Fruit fly (Drosophila melanogaster) whole organism, embryonic: ENCODE results near the gene osy.

ENCODE experiments used
- Aef1 ChIP-seq: fragments of 200-800 bp; sonication (Bioruptor generic); IDR thresholded peaks from 3 replicates; pipeline ENCODE4 v1.3.6; 2022; ENCODE audit warnings: missing biosample characterization, missing genetic modification characterization
- CG10321 ChIP-seq: fragments of 200-800 bp; sonication (Bioruptor generic); IDR thresholded peaks from 2 replicates; pipeline ENCODE4 v1.3.6; 2022; ENCODE audit warnings: missing biosample characterization, missing genetic modification characterization
- CG10366 ChIP-seq: fragments of 200-800 bp; sonication (Bioruptor generic); IDR thresholded peaks from 2 replicates; pipeline ENCODE4 v1.3.6; 2022; ENCODE audit warnings: missing biosample characterization, missing genetic modification characterization
- CG12659 ChIP-seq: fragments of 200-800 bp; sonication (Bioruptor generic); optimal IDR thresholded peaks from 3 replicates; lab custom pipeline; 2017; ENCODE audit warnings: mild to moderate bottlenecking, missing biosample characterization, missing genetic modification reagents, missing genetic modification characterization
- CG12744 ChIP-seq: fragments of 200-800 bp; sonication (Bioruptor generic); optimal IDR thresholded peaks from 2 replicates; lab custom pipeline; 2016; ENCODE audit warnings: missing biosample characterization, missing genetic modification characterization
- CG13123 ChIP-seq: fragments of 200-800 bp; sonication (Bioruptor generic); optimal IDR thresholded peaks from 2 replicates; lab custom pipeline; 2016; ENCODE audit warnings: missing biosample characterization, missing genetic modification characterization
- CG13624 ChIP-seq: fragments of 200-800 bp; sonication (Bioruptor generic); optimal IDR thresholded peaks from 2 replicates; lab custom pipeline; 2016; ENCODE audit warnings: missing biosample characterization, missing genetic modification characterization
- CG14667 ChIP-seq: fragments of 200-800 bp; sonication (Bioruptor generic); IDR thresholded peaks from 2 replicates; pipeline ENCODE4 v1.3.6; 2022; ENCODE audit warnings: missing biosample characterization, missing genetic modification characterization
- CG16815 ChIP-seq: fragments of 200-800 bp; sonication (Bioruptor generic); optimal IDR thresholded peaks from 3 replicates; lab custom pipeline; 2017; ENCODE audit warnings: missing biosample characterization, mild to moderate bottlenecking, missing genetic modification characterization
- CG17361 ChIP-seq: fragments of 200-800 bp; sonication (Bioruptor generic); IDR thresholded peaks from 3 replicates; pipeline ENCODE4 v1.3.6; 2022; ENCODE audit warnings: missing biosample characterization, missing genetic modification characterization
- CG2199 ChIP-seq: fragments of 200-800 bp; sonication (Bioruptor generic); IDR thresholded peaks from 3 replicates; pipeline ENCODE4 v1.3.6; 2022; ENCODE audit warnings: missing biosample characterization, missing genetic modification characterization
- CG4730 ChIP-seq: fragments of 200-800 bp; sonication (Bioruptor generic); IDR thresholded peaks from 2 replicates; pipeline ENCODE4 v1.3.6; 2022; ENCODE audit warnings: missing biosample characterization, missing genetic modification characterization
- CG4854 ChIP-seq: fragments of 200-800 bp; sonication (Bioruptor generic); optimal IDR thresholded peaks from 2 replicates; lab custom pipeline; 2016; ENCODE audit warnings: missing biosample characterization, missing genetic modification characterization, inconsistent platforms
- CG7271 ChIP-seq: fragments of 200-800 bp; sonication (Bioruptor generic); optimal IDR thresholded peaks from 2 replicates; lab custom pipeline; 2018; ENCODE audit warnings: missing biosample characterization, mild to moderate bottlenecking, missing genetic modification characterization, moderate library complexity
- CG7963 ChIP-seq: fragments of 200-800 bp; sonication (Bioruptor generic); IDR thresholded peaks from 3 replicates; pipeline ENCODE4 v1.3.6; 2022; ENCODE audit warnings: missing biosample characterization, missing genetic modification characterization; ENCODE audit not compliant: partially characterized antibody
- CG8281 ChIP-seq: fragments of 200-800 bp; sonication (Bioruptor generic); optimal IDR thresholded peaks from 2 replicates; lab custom pipeline; 2018; ENCODE audit warnings: missing biosample characterization, mild to moderate bottlenecking, missing genetic modification characterization, moderate library complexity
- CG9817 ChIP-seq: fragments of 200-800 bp; sonication (Bioruptor generic); optimal IDR thresholded peaks from 2 replicates; lab custom pipeline; 2018; ENCODE audit warnings: missing biosample characterization, mild to moderate bottlenecking, missing genetic modification characterization, moderate library complexity
- Camta ChIP-seq: fragments of 200-800 bp; sonication (Bioruptor generic); optimal IDR thresholded peaks from 2 replicates; lab custom pipeline; 2016; ENCODE audit warnings: missing biosample characterization, missing genetic modification characterization
- CkIIα-i1 ChIP-seq: fragments of 200-800 bp; sonication (Bioruptor generic); IDR thresholded peaks from 2 replicates; pipeline ENCODE4 v1.3.6; 2022; ENCODE audit warnings: missing biosample characterization, missing genetic modification characterization
- Dad ChIP-seq: fragments of 200-800 bp; sonication (Bioruptor generic); optimal IDR thresholded peaks from 3 replicates; lab custom pipeline; 2016; ENCODE audit warnings: missing biosample characterization, missing genetic modification characterization
- Deaf1 ChIP-seq: fragments of 200-800 bp; optimal IDR thresholded peaks from 3 replicates; lab custom pipeline; 2019; ENCODE audit warnings: missing biosample characterization, mild to moderate bottlenecking, missing genetic modification characterization, moderate library complexity
- Drgx ChIP-seq: fragments of 200-800 bp; sonication (Bioruptor generic); IDR thresholded peaks from 2 replicates; pipeline ENCODE4 v1.3.6; 2022; ENCODE audit warnings: missing biosample characterization, missing genetic modification characterization
- GATAe ChIP-seq: fragments of 200-800 bp; sonication (Bioruptor generic); conservative IDR thresholded peaks from 2 replicates; pipeline ENCODE4 v1.3.6; 2022; ENCODE audit warnings: missing biosample characterization, missing genetic modification characterization
- Hand ChIP-seq: fragments of 200-800 bp; sonication (Bioruptor generic); optimal IDR thresholded peaks from 2 replicates; lab custom pipeline; 2017; ENCODE audit warnings: mild to moderate bottlenecking, missing biosample characterization, missing genetic modification reagents, missing genetic modification characterization
- Lhr ChIP-seq: fragments of 200-800 bp; sonication (Bioruptor generic); optimal IDR thresholded peaks from 3 replicates; lab custom pipeline; 2017; ENCODE audit warnings: mild to moderate bottlenecking, missing biosample characterization, missing genetic modification reagents, missing genetic modification characterization
- Max ChIP-seq: fragments of 200-800 bp; sonication (Bioruptor generic); optimal IDR thresholded peaks from 2 replicates; lab custom pipeline; 2016; ENCODE audit warnings: missing biosample characterization, mild to moderate bottlenecking, missing genetic modification characterization
- Oli ChIP-seq: fragments of 200-800 bp; sonication (Bioruptor generic); optimal IDR thresholded peaks from 2 replicates; lab custom pipeline; 2018; ENCODE audit warnings: missing biosample characterization, mild to moderate bottlenecking, missing genetic modification characterization, moderate library complexity
- Rfx ChIP-seq: fragments of 200-800 bp; sonication (Bioruptor generic); IDR thresholded peaks from 2 replicates; pipeline ENCODE4 v1.3.6; 2022; ENCODE audit warnings: missing biosample characterization, missing genetic modification characterization
- Side ChIP-seq: fragments of 200-800 bp; sonication (Bioruptor generic); optimal IDR thresholded peaks from 2 replicates; lab custom pipeline; 2016; ENCODE audit warnings: missing biosample characterization, missing genetic modification characterization
- Sox100B ChIP-seq: fragments of 200-800 bp; sonication (Bioruptor generic); optimal IDR thresholded peaks from 3 replicates; lab custom pipeline; 2018; ENCODE audit warnings: missing biosample characterization, mild to moderate bottlenecking, missing genetic modification characterization
- Stat92E ChIP-seq, 3 experiments: fragments of >200 bp in 2 of 3; fragments of 200-800 bp in 1 of 3; sonication (Bioruptor generic) in 1 of 3; optimal IDR thresholded peaks; 2 replicates each; lab custom pipeline; 2017 to 2019; ENCODE audit warnings: missing biosample characterization in 3 of 3, missing genetic modification characterization in 3 of 3, mild to moderate bottlenecking in 1 of 3, moderate library complexity in 1 of 3
- abd-A ChIP-seq: fragments of 200-800 bp; sonication (Bioruptor generic); optimal IDR thresholded peaks from 3 replicates; lab custom pipeline; 2019; ENCODE audit warnings: missing biosample characterization, mild to moderate bottlenecking, missing genetic modification characterization, moderate library complexity
- az2 ChIP-seq: fragments of 200-800 bp; sonication (Bioruptor generic); optimal IDR thresholded peaks from 3 replicates; lab custom pipeline; 2016; ENCODE audit warnings: missing biosample characterization, missing genetic modification characterization
- croc ChIP-seq: fragments of 200-800 bp; sonication (Bioruptor generic); conservative IDR thresholded peaks from 3 replicates; pipeline ENCODE4 v1.3.6; 2022; ENCODE audit warnings: missing biosample characterization, missing genetic modification characterization
- dysf ChIP-seq: fragments of 200-800 bp; sonication (Bioruptor generic); IDR thresholded peaks from 3 replicates; pipeline ENCODE4 v1.3.6; 2022; ENCODE audit warnings: missing biosample characterization, missing genetic modification characterization
- fu2 ChIP-seq: fragments of 200-800 bp; sonication (Bioruptor generic); optimal IDR thresholded peaks from 2 replicates; lab custom pipeline; 2016; ENCODE audit warnings: missing biosample characterization, missing genetic modification characterization
- gce ChIP-seq: fragments of 200-800 bp; sonication (Bioruptor generic); IDR thresholded peaks from 3 replicates; pipeline ENCODE4 v1.3.6; 2022; ENCODE audit warnings: missing biosample characterization, missing genetic modification characterization
- gcm ChIP-seq: fragments of 200-800 bp; sonication (Bioruptor generic); optimal IDR thresholded peaks from 2 replicates; lab custom pipeline; 2019; ENCODE audit warnings: missing biosample characterization, mild to moderate bottlenecking, missing genetic modification characterization, moderate library complexity
- gt ChIP-seq: fragments of 200-800 bp; sonication (Bioruptor generic); IDR thresholded peaks from 2 replicates; pipeline ENCODE4 v1.3.6; 2022; ENCODE audit warnings: missing biosample characterization, missing genetic modification characterization
- hkb ChIP-seq, 2 experiments: fragments of 200-800 bp in 1 of 2; fragments of >200 bp in 1 of 2; sonication (Bioruptor generic) in 1 of 2; IDR thresholded peaks in 1 of 2; optimal IDR thresholded peaks in 1 of 2; 2 replicates each; pipeline versions ENCODE4 v1.3.6 to Lab custom; 2017 to 2022; ENCODE audit warnings: missing biosample characterization in 1 of 2, missing genetic modification characterization in 1 of 2
- ind ChIP-seq: fragments of 200-800 bp; sonication (Bioruptor generic); optimal IDR thresholded peaks from 3 replicates; lab custom pipeline; 2016; ENCODE audit warnings: missing biosample characterization, missing genetic modification characterization
- lola ChIP-seq, 3 experiments: fragments of >200 bp in 2 of 3; fragments of 200-800 bp in 1 of 3; sonication (Bioruptor generic) in 1 of 3; optimal IDR thresholded peaks; 2 replicates each; lab custom pipeline; 2017 to 2019; ENCODE audit warnings: missing biosample characterization in 3 of 3, missing genetic modification characterization in 3 of 3, mild to moderate bottlenecking in 1 of 3, moderate library complexity in 1 of 3
- odd ChIP-seq: fragments of 200-800 bp; sonication (Bioruptor generic); optimal IDR thresholded peaks from 2 replicates; lab custom pipeline; 2017; ENCODE audit warnings: missing biosample characterization, mild to moderate bottlenecking, missing genetic modification characterization
- otp ChIP-seq: fragments of 200-800 bp; sonication (Bioruptor generic); IDR thresholded peaks from 3 replicates; pipeline ENCODE4, ENCODE4 v1.3.6; 2022; ENCODE audit warnings: missing biosample characterization, missing genetic modification characterization
- pho ChIP-seq: fragments of 200-800 bp; sonication (Bioruptor generic); optimal IDR thresholded peaks from 2 replicates; lab custom pipeline; 2016; ENCODE audit warnings: missing biosample characterization, missing genetic modification characterization
- z ChIP-seq: fragments of 200-800 bp; sonication (Bioruptor generic); IDR thresholded peaks from 3 replicates; pipeline ENCODE4 v1.3.6; 2022; ENCODE audit warnings: missing biosample characterization, missing genetic modification characterization
- zfh2 ChIP-seq: fragments of 200-800 bp; sonication (Bioruptor generic); optimal IDR thresholded peaks from 2 replicates; lab custom pipeline; 2016; ENCODE audit warnings: missing biosample characterization, missing genetic modification characterization

osy gene

dm6 chr3R:26333319-26333718 is 15.2 kb downstream of the osy start (continued):
- TF ChIP-seq gce (GFP tag; lab: Robert Waterston, UW) (no peak), croc (GFP tag; lab: Robert Waterston, UW) (no peak), otp (no peak), CG8281 (tag; lab: Kevin White, UChicago) (no peak), ind (GFP tag; lab: Kevin White, UChicago) (peak; percentile 42), Max (no peak)

DNA sequence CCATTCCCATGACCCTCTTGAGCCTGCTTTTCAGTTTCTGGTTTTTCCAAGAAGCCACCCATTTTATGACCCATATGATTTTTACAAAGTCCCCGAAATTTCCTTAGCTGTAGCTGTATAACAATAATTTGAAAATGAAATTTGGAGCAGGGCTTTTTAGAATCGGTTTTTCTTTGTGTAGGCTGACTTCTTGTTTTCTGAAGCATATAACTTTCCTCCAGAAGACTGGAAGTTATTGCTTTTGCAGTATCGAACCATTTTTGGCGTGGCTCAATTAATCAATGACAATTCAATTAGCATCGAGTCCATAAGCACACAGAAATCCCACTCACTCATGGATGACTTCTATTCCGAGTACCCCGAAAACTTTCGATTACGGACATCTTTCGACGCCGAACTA is 27.2 kb downstream of the osy start, which contains the start of gene Nil:
Gene Nil, minus strand, starts transcription at position 101 of the 400 bp plus-strand sequence.
- TF ChIP-seq zfh2 (GFP tag; lab: Kevin White, UChicago) (no peak), CG10321 (GFP tag; lab: Robert Waterston, UW) (no peak), CG2199 (no peak), abd-A (tag; lab: Kevin White, UChicago) (no peak), Hand (GFP tag; lab: Kevin White, UChicago) (no peak), hkb (optimal IDR thresholded peaks at IDR 0.05; lab: Kevin White, UChicago) (no peak), hkb (GFP tag; IDR thresholded peaks at IDR 0.05; lab: Robert Waterston, UW) (no peak), Dad (GFP tag; lab: Kevin White, UChicago) (no peak), Oli (tag; lab: Kevin White, UChicago) (no peak), CG12659 (GFP tag; lab: Kevin White, UChicago) (no peak), Deaf1 (no peak), fu2 (no peak), Rfx (no peak), CG7271 (tag; lab: Kevin White, UChicago) (no peak), CG13123 (no peak)

- no peak for TF ChIP-seq CG13624 (GFP tag; lab: Kevin White, UChicago)
- no peak for TF ChIP-seq az2 (GFP tag; lab: Kevin White, UChicago)
- no peak for TF ChIP-seq Lhr (GFP tag; lab: Kevin White, UChicago)
- TF ChIP-seq CG7271 (tag; lab: Kevin White, UChicago) = no peak
- no peak for TF ChIP-seq odd (GFP tag; lab: Kevin White, UChicago)
- TF ChIP-seq Drgx = no peak
- no peak for TF ChIP-seq CG4730
- no peak for TF ChIP-seq Side (GFP tag; lab: Kevin White, UChicago)
- TF ChIP-seq CG16815 (GFP tag; lab: Kevin White, UChicago) = no peak
- no peak for TF ChIP-seq Stat92E (GFP tag; optimal IDR thresholded peaks at IDR 0.05; lab: Kevin White, UChicago)
- TF ChIP-seq Camta (GFP tag; lab: Kevin White, UChicago) = no peak
- no peak for TF ChIP-seq CG10366 (GFP tag; lab: Robert Waterston, UW)
Observed at dm6 chr3R:26403556-26403955, 85.4 kb downstream of the osy start, which contains the start of gene ppk15. Gene ppk15, minus strand, starts transcription at chr3R:26403656.

- TF ChIP-seq Hand (GFP tag; lab: Kevin White, UChicago) (no peak), Aef1 (GFP tag; lab: Robert Waterston, UW) (no peak), gt (no peak), gcm (GFP tag; lab: Kevin White, UChicago) (no peak), CG9817 (tag; lab: Kevin White, UChicago) (peak; percentile 5), Sox100B (GFP tag; lab: Kevin White, UChicago) (peak; percentile 23), GATAe (GFP tag; lab: Robert Waterston, UW) (no peak), CG7963 (GFP tag; lab: Robert Waterston, UW) (no peak), CG17361 (GFP tag; lab: Robert Waterston, UW) (no peak; the same call in 2 of the 3 replicates), lola (GFP tag; optimal IDR thresholded peaks at IDR 0.05; lab: Kevin White, UChicago) (no peak), Max (no peak), dysf (GFP tag; lab: Robert Waterston, UW) (peak; percentile 71; the same call in 2 of the 3 replicates), z (no peak), CG4854 (GFP tag; lab: Kevin White, UChicago) (no peak), CkIIα-i1 (GFP tag; lab: Robert Waterston, UW) (no peak), CG14667 (GFP tag; lab: Robert Waterston, UW) (peak; percentile 42; the same call in 1 of the 2 replicates), CG12744 (no peak), pho (GFP tag; lab: Kevin White, UChicago) (no peak)
Observed at dm6 chr3R:26409780-26410179, 91.6 kb downstream of the osy start.
